Fruit fly (Drosophila melanogaster) whole organism, prepupa: ENCODE measurements around the gene RpL8.

Source experiments
- Blimp-1 ChIP-seq: fragments of 200-800 bp; sonication (Bioruptor generic); optimal IDR thresholded peaks from 3 replicates; lab custom pipeline; 2017; ENCODE audit warnings: missing biosample characterization, missing genetic modification characterization, mild to moderate bottlenecking, moderate library complexity, missing genetic modification reagents
- CG10669 ChIP-seq: fragments of 200-800 bp; sonication (Bioruptor generic); optimal IDR thresholded peaks from 3 replicates; lab custom pipeline; 2018; ENCODE audit warnings: missing biosample characterization, mild to moderate bottlenecking, missing genetic modification characterization, moderate library complexity
- CG11294 ChIP-seq: fragments of 200-800 bp; sonication (Bioruptor generic); IDR thresholded peaks from 2 replicates; pipeline ENCODE4 v1.3.6; 2022; ENCODE audit warnings: missing biosample characterization, missing genetic modification characterization
- CG11902 ChIP-seq: fragments of 200-800 bp; sonication (Bioruptor generic); optimal IDR thresholded peaks from 3 replicates; lab custom pipeline; 2016; ENCODE audit warnings: missing biosample characterization, missing genetic modification characterization
- CG15336 ChIP-seq: fragments of 200-800 bp; sonication (Bioruptor generic); IDR thresholded peaks from 2 replicates; pipeline ENCODE4 v1.3.6; 2022; ENCODE audit warnings: missing biosample characterization, missing genetic modification characterization
- CG1621 ChIP-seq: fragments of 200-800 bp; sonication (Bioruptor generic); optimal IDR thresholded peaks from 3 replicates; lab custom pipeline; 2018; ENCODE audit warnings: missing biosample characterization, mild to moderate bottlenecking, missing genetic modification characterization
- CG16779 ChIP-seq: fragments of 200-800 bp; sonication (Bioruptor generic); optimal IDR thresholded peaks from 3 replicates; lab custom pipeline; 2017; ENCODE audit warnings: missing biosample characterization, mild to moderate bottlenecking, missing genetic modification characterization
- CG3032 ChIP-seq: fragments of 200-800 bp; optimal IDR thresholded peaks from 2 replicates; lab custom pipeline; 2019; ENCODE audit warnings: missing biosample characterization, mild to moderate bottlenecking, missing genetic modification characterization, moderate library complexity
- CG31627 ChIP-seq: fragments of 200-800 bp; sonication (Bioruptor generic); optimal IDR thresholded peaks from 3 replicates; lab custom pipeline; 2016; ENCODE audit warnings: missing biosample characterization, missing genetic modification characterization
- CG34406 ChIP-seq: fragments of 200-800 bp; sonication (Bioruptor generic); optimal IDR thresholded peaks from 3 replicates; lab custom pipeline; 2016; ENCODE audit warnings: missing biosample characterization, missing genetic modification characterization
- CG3919 ChIP-seq: fragments of 200-800 bp; sonication (Bioruptor generic); optimal IDR thresholded peaks from 3 replicates; lab custom pipeline; 2016; ENCODE audit warnings: missing biosample characterization, missing genetic modification characterization
- CG4318 ChIP-seq: fragments of 200-800 bp; sonication (Bioruptor generic); optimal IDR thresholded peaks from 3 replicates; lab custom pipeline; 2017; ENCODE audit warnings: missing biosample characterization, mild to moderate bottlenecking, missing genetic modification characterization
- CG6163 ChIP-seq: fragments of 200-800 bp; sonication (Bioruptor generic); IDR thresholded peaks from 3 replicates; pipeline ENCODE4 v1.3.6; 2022; ENCODE audit warnings: missing biosample characterization, missing genetic modification characterization
- CG6276 ChIP-seq: fragments of 200-800 bp; sonication (Bioruptor generic); optimal IDR thresholded peaks from 2 replicates; lab custom pipeline; 2017; ENCODE audit warnings: missing biosample characterization, mild to moderate bottlenecking, missing genetic modification characterization
- CG6792 ChIP-seq: fragments of 200-800 bp; sonication (Bioruptor generic); optimal IDR thresholded peaks from 3 replicates; lab custom pipeline; 2016; ENCODE audit warnings: missing biosample characterization, missing genetic modification characterization
- CG6854 ChIP-seq: fragments of 200-800 bp; sonication (Bioruptor generic); optimal IDR thresholded peaks from 2 replicates; lab custom pipeline; 2017; ENCODE audit warnings: missing biosample characterization, mild to moderate bottlenecking, missing genetic modification characterization
- CG7368 ChIP-seq: fragments of 200-800 bp; sonication (Bioruptor generic); optimal IDR thresholded peaks from 3 replicates; lab custom pipeline; 2016; ENCODE audit warnings: missing biosample characterization, missing genetic modification characterization
- CG8119 ChIP-seq: fragments of 200-800 bp; sonication (Bioruptor generic); IDR thresholded peaks from 3 replicates; pipeline ENCODE4 v1.3.6; 2022; ENCODE audit warnings: missing biosample characterization, missing genetic modification characterization
- CG8319 ChIP-seq: fragments of 200-800 bp; sonication (Bioruptor generic); optimal IDR thresholded peaks from 3 replicates; lab custom pipeline; 2016; ENCODE audit warnings: missing biosample characterization, missing genetic modification characterization
- CG8632 ChIP-seq: fragments of 200-800 bp; sonication (Bioruptor generic); optimal IDR thresholded peaks from 3 replicates; lab custom pipeline; 2016; ENCODE audit warnings: missing biosample characterization, missing genetic modification characterization
- CG9139 ChIP-seq: fragments of 200-800 bp; sonication (Bioruptor generic); optimal IDR thresholded peaks from 3 replicates; lab custom pipeline; 2017; ENCODE audit warnings: missing biosample characterization, mild to moderate bottlenecking, missing genetic modification characterization
- Eip78C ChIP-seq: fragments of 200-800 bp; sonication (Bioruptor generic); peaks from one replicate; lab custom pipeline; 2016; ENCODE audit warnings: missing biosample characterization, missing genetic modification characterization
- Ets21C ChIP-seq: fragments of 200-800 bp; sonication (Bioruptor generic); optimal IDR thresholded peaks from 3 replicates; lab custom pipeline; 2016; ENCODE audit warnings: missing biosample characterization, missing genetic modification characterization
- Ets96B ChIP-seq: fragments of 200-800 bp; optimal IDR thresholded peaks from 2 replicates; lab custom pipeline; 2019; ENCODE audit warnings: missing biosample characterization, mild to moderate bottlenecking, missing genetic modification characterization, moderate library complexity
- Hr38 ChIP-seq: sonication (Bioruptor generic); optimal IDR thresholded peaks from 2 replicates; lab custom pipeline; 2016; ENCODE audit warnings: missing biosample characterization, missing genetic modification characterization
- Hr39 ChIP-seq: fragments of 200-800 bp; sonication (Bioruptor generic); optimal IDR thresholded peaks from 2 replicates; lab custom pipeline; 2016; ENCODE audit warnings: missing biosample characterization, missing genetic modification characterization
- Hr4 ChIP-seq: fragments of 200-800 bp; sonication (Bioruptor generic); optimal IDR thresholded peaks from 3 replicates; lab custom pipeline; 2016; ENCODE audit warnings: missing biosample characterization, missing genetic modification characterization
- Lpt ChIP-seq: fragments of 200-800 bp; sonication (Bioruptor generic); optimal IDR thresholded peaks from 3 replicates; lab custom pipeline; 2016; ENCODE audit warnings: missing biosample characterization, missing genetic modification characterization
- OdsH ChIP-seq: fragments of 200-800 bp; sonication (Bioruptor generic); optimal IDR thresholded peaks from 3 replicates; lab custom pipeline; 2016; ENCODE audit warnings: missing biosample characterization, missing genetic modification characterization
- Smox ChIP-seq: fragments of 200-800 bp; sonication (Bioruptor generic); optimal IDR thresholded peaks from 3 replicates; lab custom pipeline; 2016; ENCODE audit warnings: missing biosample characterization, missing genetic modification characterization
- Sox102F ChIP-seq: fragments of 200-800 bp; sonication (Bioruptor generic); optimal IDR thresholded peaks from 2 replicates; lab custom pipeline; 2016; ENCODE audit warnings: missing biosample characterization, mild to moderate bottlenecking, missing genetic modification characterization
- Sox14 ChIP-seq: fragments of 200-800 bp; sonication (Bioruptor generic); optimal IDR thresholded peaks from 3 replicates; lab custom pipeline; 2016; ENCODE audit warnings: missing biosample characterization, missing genetic modification characterization
- Sox15 ChIP-seq: fragments of 200-800 bp; sonication (Bioruptor generic); optimal IDR thresholded peaks from 3 replicates; lab custom pipeline; 2016; ENCODE audit warnings: missing biosample characterization, missing genetic modification characterization
- achi ChIP-seq: fragments of 200-800 bp; sonication (Bioruptor generic); optimal IDR thresholded peaks from 3 replicates; lab custom pipeline; 2016; ENCODE audit warnings: missing biosample characterization, missing genetic modification characterization
- cyc ChIP-seq: fragments of 200-800 bp; sonication (Bioruptor generic); optimal IDR thresholded peaks from 3 replicates; lab custom pipeline; 2016; ENCODE audit warnings: missing biosample characterization, missing genetic modification characterization
- dac ChIP-seq: fragments of 200-800 bp; sonication (Bioruptor generic); optimal IDR thresholded peaks from 2 replicates; lab custom pipeline; 2017; ENCODE audit warnings: missing biosample characterization, mild to moderate bottlenecking, missing genetic modification characterization
- eg ChIP-seq: fragments of 200-800 bp; sonication (Bioruptor generic); IDR thresholded peaks from 3 replicates; pipeline ENCODE4 v1.3.6; 2022; ENCODE audit warnings: missing biosample characterization, missing genetic modification characterization
- esn ChIP-seq: fragments of 200-800 bp; sonication (Bioruptor generic); optimal IDR thresholded peaks from 2 replicates; lab custom pipeline; 2016; ENCODE audit warnings: missing biosample characterization, mild to moderate bottlenecking, missing genetic modification characterization, moderate library complexity
- fd85E ChIP-seq: fragments of 200-800 bp; sonication (Bioruptor generic); optimal IDR thresholded peaks from 3 replicates; lab custom pipeline; 2016; ENCODE audit warnings: missing biosample characterization, missing genetic modification characterization
- fkh ChIP-seq: fragments of 200-800 bp; sonication (Bioruptor generic); optimal IDR thresholded peaks from 3 replicates; lab custom pipeline; 2017; ENCODE audit warnings: missing biosample characterization, mild to moderate bottlenecking, missing genetic modification characterization, moderate library complexity
- net ChIP-seq: fragments of 200-800 bp; sonication (Bioruptor generic); optimal IDR thresholded peaks from 3 replicates; lab custom pipeline; 2016; ENCODE audit warnings: missing biosample characterization, missing genetic modification characterization
- pdm3 ChIP-seq: fragments of 200-800 bp; sonication (Bioruptor generic); optimal IDR thresholded peaks from 3 replicates; lab custom pipeline; 2016; ENCODE audit warnings: missing biosample characterization, missing genetic modification characterization
- salr ChIP-seq, 2 experiments: fragments of 200-800 bp; sonication (Bioruptor generic); optimal IDR thresholded peaks; 3 replicates each; lab custom pipeline; 2016 to 2018; ENCODE audit warnings: missing biosample characterization in 2 of 2, missing genetic modification characterization in 2 of 2, mild to moderate bottlenecking in 1 of 2
- spab ChIP-seq: fragments of 200-800 bp; sonication (Bioruptor generic); optimal IDR thresholded peaks from 2 replicates; lab custom pipeline; 2017; ENCODE audit warnings: missing biosample characterization, mild to moderate bottlenecking, missing genetic modification characterization, missing genetic modification reagents
- ss ChIP-seq, 2 experiments: fragments of 200-800 bp; sonication (Bioruptor generic); optimal IDR thresholded peaks; 2 replicates in 1 of 2; 3 replicates in 1 of 2; lab custom pipeline; 2017 to 2018; ENCODE audit warnings: mild to moderate bottlenecking in 2 of 2, missing biosample characterization in 2 of 2, missing genetic modification characterization in 2 of 2, moderate library complexity in 1 of 2
- svp ChIP-seq: fragments of 200-800 bp; sonication (Bioruptor generic); peaks from one replicate; lab custom pipeline; 2016; ENCODE audit warnings: missing biosample characterization, missing genetic modification characterization
- topi ChIP-seq: fragments of 200-800 bp; sonication (Bioruptor generic); optimal IDR thresholded peaks from 3 replicates; lab custom pipeline; 2016; ENCODE audit warnings: missing biosample characterization, missing genetic modification characterization

The RpL8 gene

dm6 chr3L:2544435-2545076, 42.7 kb upstream of the RpL8 start:
- peak in 1 of 2 experiments; percentile 56 for TF ChIP-seq ss (GFP tag; optimal IDR thresholded peaks at IDR 0.05; lab: Kevin White, UChicago)
- TF ChIP-seq CG6276 (GFP tag; lab: Kevin White, UChicago): no peak
- TF ChIP-seq Ets96B (tag; lab: Kevin White, UChicago): no peak
- TF ChIP-seq Lpt: no peak
- TF ChIP-seq Smox (GFP tag; lab: Kevin White, UChicago): no peak
- no peak for TF ChIP-seq Sox15 (GFP tag; lab: Kevin White, UChicago)

- TF ChIP-seq CG11902: no peak
- TF ChIP-seq CG4318 (GFP tag; lab: Kevin White, UChicago): no peak
- TF ChIP-seq Lpt: no peak
- TF ChIP-seq Eip78C (GFP tag; lab: Kevin White, UChicago): peak; percentile 64
- TF ChIP-seq CG15336 (GFP tag; lab: Robert Waterston, UW): no peak
- TF ChIP-seq CG16779 (tag; lab: Kevin White, UChicago): no peak
- no peak for TF ChIP-seq pdm3
- TF ChIP-seq CG3919 (GFP tag; lab: Kevin White, UChicago): peak; percentile 7
- no peak for TF ChIP-seq CG8632 (GFP tag; lab: Kevin White, UChicago)
- no peak for TF ChIP-seq CG10669 (GFP tag; lab: Kevin White, UChicago)
- TF ChIP-seq achi (GFP tag; lab: Kevin White, UChicago): no peak
- no peak for TF ChIP-seq Sox15 (GFP tag; lab: Kevin White, UChicago)
- TF ChIP-seq spab (GFP tag; lab: Kevin White, UChicago): no peak
- TF ChIP-seq CG8319 (GFP tag; lab: Kevin White, UChicago): no peak
- TF ChIP-seq eg: 0 out of 3 replicates have a peak, but pooled peaks have one; percentile 14
- TF ChIP-seq CG34406: no peak
- no peak for TF ChIP-seq Hr4 (GFP tag; lab: Kevin White, UChicago)
- TF ChIP-seq CG3032: no peak
- no peak for TF ChIP-seq CG6792
- TF ChIP-seq CG6854: no peak
- TF ChIP-seq Hr38 (GFP tag; lab: Kevin White, UChicago): no peak
- no peak for TF ChIP-seq net (GFP tag; lab: Kevin White, UChicago)
- no peak for TF ChIP-seq fd85E
- no peak for TF ChIP-seq CG31627 (GFP tag; lab: Kevin White, UChicago)
- no peak for TF ChIP-seq CG7368
- no peak for TF ChIP-seq Blimp-1
- peak; percentile 17; the same call in 1 of the 3 replicates for TF ChIP-seq CG8119 (GFP tag; lab: Robert Waterston, UW)
- no peak for TF ChIP-seq ss (GFP tag; optimal IDR thresholded peaks at IDR 0.05; lab: Kevin White, UChicago)
- TF ChIP-seq Hr39 (GFP tag; lab: Kevin White, UChicago): no peak
- TF ChIP-seq salr (GFP tag; optimal IDR thresholded peaks at IDR 0.05; lab: Kevin White, UChicago): no peak
- TF ChIP-seq OdsH: no peak
- no peak for TF ChIP-seq cyc
- TF ChIP-seq svp (GFP tag; lab: Kevin White, UChicago): no peak
- no peak for TF ChIP-seq CG1621 (tag; lab: Kevin White, UChicago)
- no peak for TF ChIP-seq Sox14 (GFP tag; lab: Kevin White, UChicago)
- no peak for TF ChIP-seq topi
- TF ChIP-seq fkh (GFP tag; lab: Kevin White, UChicago): no peak
- TF ChIP-seq CG9139 (GFP tag; lab: Kevin White, UChicago): no peak
- no peak for TF ChIP-seq dac
- no peak for TF ChIP-seq Sox102F (GFP tag; lab: Kevin White, UChicago)
- no peak for TF ChIP-seq esn
- TF ChIP-seq CG11294 (GFP tag; lab: Robert Waterston, UW): no peak
- TF ChIP-seq Ets21C: no peak
- TF ChIP-seq CG6163 (GFP tag; lab: Robert Waterston, UW): peak; percentile 53; the same call in 2 of the 3 replicates
- no peak for TF ChIP-seq Ets96B (tag; lab: Kevin White, UChicago)
- TF ChIP-seq, all 60 proteins: peak for 5
Observed at dm6 chr3L:2545077-2545453, 42.2 kb upstream of the RpL8 start.
